Worm (Caenorhabditis elegans) whole organism, mixed stage, embryonic: ENCODE data around the gene T06D8.10.

ENCODE experiments used
- M03D4.4 ChIP-seq: sonication (generic microtip); optimal IDR thresholded peaks from 2 replicates; lab custom pipeline; 2017; ENCODE audit warnings: mild to moderate bottlenecking, missing genetic modification characterization, missing compliant biosample characterization
- bed-3 ChIP-seq: fragments of 200-800 bp; sonication (Bioruptor generic); optimal IDR thresholded peaks from 3 replicates; lab custom pipeline; 2018; ENCODE audit warnings: mild to moderate bottlenecking, missing genetic modification characterization, moderate library complexity, missing compliant biosample characterization
- blmp-1 ChIP-seq: fragments of 150-350 bp; optimal IDR thresholded peaks from 2 replicates; lab custom pipeline; 2014; ENCODE audit warnings: missing biosample characterization, missing genetic modification characterization
- ceh-39 ChIP-seq: fragments of 150-350 bp; optimal IDR thresholded peaks from 2 replicates; lab custom pipeline; 2014; ENCODE audit warnings: missing biosample characterization, missing genetic modification characterization
- ceh-43 ChIP-seq: fragments of 200-800 bp; sonication (Bioruptor generic); optimal IDR thresholded peaks from 2 replicates; lab custom pipeline; 2018; ENCODE audit warnings: mild to moderate bottlenecking, missing genetic modification characterization, moderate library complexity, missing compliant biosample characterization
- ceh-83 ChIP-seq: fragments of 200-800 bp; sonication (Bioruptor generic); optimal IDR thresholded peaks from 2 replicates; lab custom pipeline; 2018; ENCODE audit warnings: mild to moderate bottlenecking, missing genetic modification characterization, missing compliant biosample characterization
- ces-1 ChIP-seq: fragments of 150-350 bp; optimal IDR thresholded peaks from 2 replicates; lab custom pipeline; 2014; ENCODE audit warnings: missing biosample characterization, missing genetic modification reagents, missing genetic modification characterization
- cnd-1 ChIP-seq: fragments of 200-800 bp; sonication (Bioruptor generic); optimal IDR thresholded peaks from 2 replicates; lab custom pipeline; 2018; ENCODE audit warnings: mild to moderate bottlenecking, missing genetic modification characterization, missing compliant biosample characterization
- drap-1 ChIP-seq: fragments of 200-800 bp; sonication (Bioruptor generic); optimal IDR thresholded peaks from 3 replicates; lab custom pipeline; 2018; ENCODE audit warnings: mild to moderate bottlenecking, missing genetic modification characterization, missing compliant biosample characterization
- elt-1 ChIP-seq: sonication (generic microtip); optimal IDR thresholded peaks from 2 replicates; lab custom pipeline; 2017; ENCODE audit warnings: missing genetic modification characterization, mild to moderate bottlenecking, missing compliant biosample characterization, antibody characterized with exemption, moderate library complexity, borderline replicate concordance; ENCODE audit not compliant: insufficient read depth
- elt-3 ChIP-seq: fragments of 150-350 bp; optimal IDR thresholded peaks from 2 replicates; lab custom pipeline; 2014; ENCODE audit warnings: missing biosample characterization, missing genetic modification characterization
- flh-1 ChIP-seq: fragments of 200-800 bp; sonication (Bioruptor generic); optimal IDR thresholded peaks from 2 replicates; lab custom pipeline; 2018; ENCODE audit warnings: mild to moderate bottlenecking, missing genetic modification characterization, moderate library complexity, missing compliant biosample characterization
- ham-2 ChIP-seq: fragments of 200-800 bp; sonication (Bioruptor generic); optimal IDR thresholded peaks from 2 replicates; lab custom pipeline; 2018; ENCODE audit warnings: mild to moderate bottlenecking, missing genetic modification characterization, missing compliant biosample characterization
- hlh-1 ChIP-seq: fragments of 150-350 bp; optimal IDR thresholded peaks from 2 replicates; lab custom pipeline; 2014; ENCODE audit warnings: missing biosample characterization, missing genetic modification reagents, missing genetic modification characterization
- lin-13 ChIP-seq: fragments of 150-350 bp; optimal IDR thresholded peaks from 2 replicates; lab custom pipeline; 2014; ENCODE audit warnings: missing biosample characterization, missing genetic modification characterization
- lin-32 ChIP-seq: fragments of 200-800 bp; sonication (Bioruptor generic); optimal IDR thresholded peaks from 2 replicates; lab custom pipeline; 2018; ENCODE audit warnings: mild to moderate bottlenecking, missing genetic modification characterization, missing compliant biosample characterization
- lsy-2 ChIP-seq: fragments of 150-350 bp; optimal IDR thresholded peaks from 2 replicates; lab custom pipeline; 2014; ENCODE audit warnings: missing biosample characterization, missing genetic modification characterization
- mep-1 ChIP-seq: fragments of 150-350 bp; optimal IDR thresholded peaks from 2 replicates; lab custom pipeline; 2017; ENCODE audit warnings: missing biosample characterization, missing genetic modification reagents, missing genetic modification characterization, inconsistent platforms
- mls-2 ChIP-seq: sonication (generic microtip); optimal IDR thresholded peaks from 2 replicates; lab custom pipeline; 2016; ENCODE audit warnings: mild to moderate bottlenecking, missing genetic modification characterization, moderate library complexity, missing compliant biosample characterization
- nhr-12 ChIP-seq: fragments of 150-350 bp; optimal IDR thresholded peaks from 2 replicates; lab custom pipeline; 2014; ENCODE audit warnings: missing biosample characterization, missing genetic modification characterization
- nhr-2 ChIP-seq: fragments of 150-350 bp; optimal IDR thresholded peaks from 2 replicates; lab custom pipeline; 2014; ENCODE audit warnings: missing biosample characterization, missing genetic modification characterization
- nhr-76 ChIP-seq: sonication (generic microtip); optimal IDR thresholded peaks from 2 replicates; lab custom pipeline; 2017; ENCODE audit warnings: missing biosample characterization, missing genetic modification characterization
- pha-4 ChIP-seq: fragments of 150-350 bp; optimal IDR thresholded peaks from 2 replicates; lab custom pipeline; 2018; ENCODE audit warnings: missing biosample characterization, missing genetic modification reagents, missing genetic modification characterization
- sem-2 ChIP-seq: fragments of 200-800 bp; sonication (Bioruptor generic); optimal IDR thresholded peaks from 2 replicates; lab custom pipeline; 2018; ENCODE audit warnings: mild to moderate bottlenecking, missing genetic modification characterization, missing compliant biosample characterization
- snpc-4 ChIP-seq: fragments of 150-350 bp; optimal IDR thresholded peaks from 2 replicates; lab custom pipeline; 2014; ENCODE audit warnings: missing biosample characterization, missing genetic modification characterization
- sptf-1 ChIP-seq: sonication (generic microtip); optimal IDR thresholded peaks from 2 replicates; lab custom pipeline; 2017; ENCODE audit warnings: mild to moderate bottlenecking, missing genetic modification characterization, moderate library complexity, missing compliant biosample characterization
- tbx-8 ChIP-seq: fragments of 200-800 bp; sonication (Bioruptor generic); optimal IDR thresholded peaks from 2 replicates; lab custom pipeline; 2018; ENCODE audit warnings: mild to moderate bottlenecking, missing genetic modification characterization, moderate library complexity, missing compliant biosample characterization
- unc-120 ChIP-seq: sonication (generic microtip); optimal IDR thresholded peaks from 2 replicates; lab custom pipeline; 2017; ENCODE audit warnings: missing genetic modification characterization, missing compliant biosample characterization; ENCODE audit not compliant: poor library complexity, severe bottlenecking
- unc-39 ChIP-seq: fragments of 150-350 bp; optimal IDR thresholded peaks from 2 replicates; lab custom pipeline; 2014; ENCODE audit warnings: missing biosample characterization, missing genetic modification characterization
- unc-62 ChIP-seq: fragments of 150-350 bp; optimal IDR thresholded peaks from 2 replicates; lab custom pipeline; 2014; ENCODE audit warnings: missing biosample characterization, missing genetic modification reagents, missing genetic modification characterization
- zip-8 ChIP-seq: fragments of 150-350 bp; optimal IDR thresholded peaks from 2 replicates; lab custom pipeline; 2014; ENCODE audit warnings: missing biosample characterization, missing genetic modification characterization
- ztf-11 ChIP-seq: fragments of 150-350 bp; optimal IDR thresholded peaks from 2 replicates; lab custom pipeline; 2014; ENCODE audit warnings: missing biosample characterization, missing genetic modification characterization

T06D8.10 gene

ce11 chrII:11205783-11206182 lies 41.5 kb downstream of the T06D8.10 start:
- TF ChIP-seq M03D4.4 (no peak), flh-1 (GFP tag; lab: Kevin White, UChicago) (no peak), sem-2 (GFP tag; lab: Kevin White, UChicago) (no peak), unc-120 (tag; lab: Kevin White, UChicago) (no peak), lin-13 (tag; lab: Kevin White, UChicago) (no peak), nhr-12 (no peak), elt-1 (tag; lab: Kevin White, UChicago) (no peak), blmp-1 (no peak), lsy-2 (no peak), unc-39 (tag; lab: Kevin White, UChicago) (no peak), nhr-2 (tag; lab: Kevin White, UChicago) (no peak), snpc-4 (tag; lab: Kevin White, UChicago) (no peak), hlh-1 (tag; lab: Kevin White, UChicago) (no peak), ces-1 (GFP tag; lab: Kevin White, UChicago) (no peak), nhr-76 (no peak)

ce11 chrII:11204731-11205130 lies 42.6 kb downstream of the T06D8.10 start:
- TF ChIP-seq bed-3 (no peak), zip-8 (no peak), nhr-12 (no peak), ces-1 (GFP tag; lab: Kevin White, UChicago) (no peak)
- TF ChIP-seq, all 35 proteins: peak for 0

ce11 chrII:11202581-11203271 lies 44.6 kb downstream of the T06D8.10 start, which contains the start of gene srap-1:
Gene srap-1 (plus strand): TSS chrII:11203221.
- no peak for TF ChIP-seq snpc-4 (tag; lab: Kevin White, UChicago)
- TF ChIP-seq tbx-8 (GFP tag; lab: Kevin White, UChicago): no peak
- TF ChIP-seq mep-1 (tag; lab: Kevin White, UChicago): no peak
- no peak for TF ChIP-seq ceh-43 (GFP tag; lab: Kevin White, UChicago)
- TF ChIP-seq ztf-11 (tag; lab: Kevin White, UChicago): no peak
- TF ChIP-seq mls-2: no peak
- TF ChIP-seq drap-1 (GFP tag; lab: Kevin White, UChicago): no peak
- TF ChIP-seq flh-1 (GFP tag; lab: Kevin White, UChicago): no peak
- TF ChIP-seq sptf-1 (tag; lab: Kevin White, UChicago): no peak

- TF ChIP-seq mep-1 (tag; lab: Kevin White, UChicago) (no peak), sptf-1 (tag; lab: Kevin White, UChicago) (no peak), ces-1 (GFP tag; lab: Kevin White, UChicago) (no peak), lsy-2 (no peak), ceh-39 (tag; lab: Kevin White, UChicago) (no peak), ceh-43 (GFP tag; lab: Kevin White, UChicago) (no peak), unc-62 (GFP tag; lab: Kevin White, UChicago) (no peak), nhr-2 (tag; lab: Kevin White, UChicago) (no peak), drap-1 (GFP tag; lab: Kevin White, UChicago) (no peak), sem-2 (GFP tag; lab: Kevin White, UChicago) (no peak), cnd-1 (tag; lab: Kevin White, UChicago) (no peak)
These were observed 47.0 kb downstream of the T06D8.10 start for ce11 chrII:11200234-11200755.

ce11 chrII:11193523-11193922 lies 53.8 kb downstream of the T06D8.10 start:
- TF ChIP-seq zip-8 (no peak), drap-1 (GFP tag; lab: Kevin White, UChicago) (no peak), ces-1 (GFP tag; lab: Kevin White, UChicago) (no peak), bed-3 (no peak), unc-120 (tag; lab: Kevin White, UChicago) (no peak)

- no peak for TF ChIP-seq unc-120 (tag; lab: Kevin White, UChicago)
- TF ChIP-seq ces-1 (GFP tag; lab: Kevin White, UChicago): no peak
- no peak for TF ChIP-seq unc-62 (GFP tag; lab: Kevin White, UChicago)
- no peak for TF ChIP-seq pha-4 (tag; lab: Kevin White, UChicago)
- no peak for TF ChIP-seq lsy-2
- TF ChIP-seq bed-3: no peak
- no peak for TF ChIP-seq lin-32 (GFP tag; lab: Kevin White, UChicago)
- no peak for TF ChIP-seq flh-1 (GFP tag; lab: Kevin White, UChicago)
- no peak for TF ChIP-seq ceh-83
- TF ChIP-seq sem-2 (GFP tag; lab: Kevin White, UChicago): no peak
- TF ChIP-seq ztf-11 (tag; lab: Kevin White, UChicago): no peak
- no peak for TF ChIP-seq sptf-1 (tag; lab: Kevin White, UChicago)
- no peak for TF ChIP-seq zip-8
- TF ChIP-seq elt-3 (tag; lab: Kevin White, UChicago): no peak
- TF ChIP-seq ham-2 (GFP tag; lab: Kevin White, UChicago): no peak
These were observed 54.8 kb downstream of the T06D8.10 start for ce11 chrII:11192488-11192887.
